Fruit fly (Drosophila melanogaster) whole organism, embryonic: ENCODE data around the gene Vha36-3.
A peak's percentile ranks its signal among the peaks of the same experiment; 100 is the strongest.

Source experiments
- Atf3 ChIP-seq: fragments of 200-800 bp; sonication (Bioruptor generic); optimal IDR thresholded peaks from 3 replicates; lab custom pipeline; 2016; ENCODE audit warnings: missing biosample characterization, missing genetic modification characterization
- CG10267 ChIP-seq: fragments of 200-800 bp; sonication (Bioruptor generic); optimal IDR thresholded peaks from 2 replicates; lab custom pipeline; 2018; ENCODE audit warnings: missing biosample characterization, mild to moderate bottlenecking, missing genetic modification characterization, moderate library complexity
- CG10431 ChIP-seq: fragments of 200-800 bp; sonication (Bioruptor generic); optimal IDR thresholded peaks from 3 replicates; lab custom pipeline; 2018; ENCODE audit warnings: missing biosample characterization, mild to moderate bottlenecking, missing genetic modification characterization
- CG11456 ChIP-seq: fragments of 200-800 bp; sonication (Bioruptor generic); IDR thresholded peaks from 3 replicates; pipeline ENCODE4 v1.3.6; 2022; ENCODE audit warnings: missing biosample characterization, missing genetic modification characterization
- CG12104 ChIP-seq: fragments of 200-800 bp; sonication (Bioruptor generic); optimal IDR thresholded peaks from 3 replicates; lab custom pipeline; 2016; ENCODE audit warnings: missing biosample characterization, missing genetic modification characterization
- CG12391 ChIP-seq: fragments of 200-800 bp; sonication (Bioruptor generic); optimal IDR thresholded peaks from 3 replicates; lab custom pipeline; 2018; ENCODE audit warnings: missing biosample characterization, mild to moderate bottlenecking, missing genetic modification characterization, moderate library complexity
- CG12659 ChIP-seq: fragments of 200-800 bp; sonication (Bioruptor generic); optimal IDR thresholded peaks from 3 replicates; lab custom pipeline; 2017; ENCODE audit warnings: mild to moderate bottlenecking, missing biosample characterization, missing genetic modification reagents, missing genetic modification characterization
- CG12744 ChIP-seq: fragments of 200-800 bp; sonication (Bioruptor generic); optimal IDR thresholded peaks from 2 replicates; lab custom pipeline; 2016; ENCODE audit warnings: missing biosample characterization, missing genetic modification characterization
- CG1529 ChIP-seq: fragments of 200-800 bp; sonication (Bioruptor generic); optimal IDR thresholded peaks from 3 replicates; lab custom pipeline; 2018; ENCODE audit warnings: missing biosample characterization, missing genetic modification characterization
- CG16813 ChIP-seq: fragments of 200-800 bp; sonication (Bioruptor generic); IDR thresholded peaks from 3 replicates; pipeline ENCODE4 v1.3.6; 2022; ENCODE audit warnings: missing biosample characterization, missing genetic modification characterization; ENCODE audit not compliant: partially characterized antibody
- CG1832 ChIP-seq: fragments of 200-800 bp; sonication (Bioruptor generic); optimal IDR thresholded peaks from 2 replicates; lab custom pipeline; 2017; ENCODE audit warnings: missing biosample characterization, mild to moderate bottlenecking, missing genetic modification characterization, inconsistent platforms
- CG18619 ChIP-seq: fragments of 200-800 bp; sonication (Bioruptor generic); optimal IDR thresholded peaks from 3 replicates; lab custom pipeline; 2017; ENCODE audit warnings: missing biosample characterization, mild to moderate bottlenecking, missing genetic modification characterization
- CG32772 ChIP-seq: fragments of 200-800 bp; sonication (Bioruptor generic); IDR thresholded peaks from 2 replicates; pipeline ENCODE4 v1.3.6; 2022; ENCODE audit warnings: missing biosample characterization, missing genetic modification characterization
- CG33213 ChIP-seq: fragments of 200-800 bp; sonication (Bioruptor generic); optimal IDR thresholded peaks from 3 replicates; lab custom pipeline; 2016; ENCODE audit warnings: missing biosample characterization, missing genetic modification characterization
- CG4730 ChIP-seq: fragments of 200-800 bp; sonication (Bioruptor generic); IDR thresholded peaks from 2 replicates; pipeline ENCODE4 v1.3.6; 2022; ENCODE audit warnings: missing biosample characterization, missing genetic modification characterization
- CG6272 ChIP-seq: fragments of 200-800 bp; sonication (Bioruptor generic); IDR thresholded peaks from 2 replicates; pipeline ENCODE4 v1.3.6; 2022; ENCODE audit warnings: missing biosample characterization, missing genetic modification characterization
- CG6689 ChIP-seq: fragments of 200-800 bp; sonication (Bioruptor generic); IDR thresholded peaks from 2 replicates; pipeline ENCODE4 v1.3.6; 2022; ENCODE audit warnings: missing biosample characterization, missing genetic modification characterization
- CG7928 ChIP-seq: fragments of 200-800 bp; sonication (Bioruptor generic); optimal IDR thresholded peaks from 2 replicates; lab custom pipeline; 2017; ENCODE audit warnings: missing biosample characterization, mild to moderate bottlenecking, missing genetic modification characterization
- CG8944 ChIP-seq: fragments of 200-800 bp; sonication (Bioruptor generic); optimal IDR thresholded peaks from 3 replicates; lab custom pipeline; 2016; ENCODE audit warnings: missing biosample characterization, missing genetic modification characterization
- CG9876 ChIP-seq: fragments of 200-800 bp; sonication (Bioruptor generic); optimal IDR thresholded peaks from 2 replicates; lab custom pipeline; 2016; ENCODE audit warnings: missing biosample characterization, missing genetic modification characterization
- CG9932 ChIP-seq: fragments of 200-800 bp; sonication (Bioruptor generic); IDR thresholded peaks from 2 replicates; pipeline ENCODE4 v1.3.6; 2022; ENCODE audit warnings: missing biosample characterization, missing genetic modification characterization
- Doc3 ChIP-seq: fragments of 200-800 bp; sonication (Bioruptor generic); IDR thresholded peaks from 3 replicates; pipeline ENCODE4 v1.3.6; 2022; ENCODE audit warnings: missing biosample characterization, missing genetic modification characterization; ENCODE audit not compliant: partially characterized antibody
- ERR ChIP-seq: fragments of 200-800 bp; sonication (Bioruptor generic); optimal IDR thresholded peaks from 2 replicates; lab custom pipeline; 2016; ENCODE audit warnings: missing biosample characterization, missing genetic modification characterization
- Gug ChIP-seq: fragments of 200-800 bp; sonication (Bioruptor generic); IDR thresholded peaks from 4 replicates; pipeline ENCODE4 v1.3.6; 2022; ENCODE audit warnings: missing biosample characterization, missing genetic modification characterization
- HmgZ ChIP-seq: fragments of 200-800 bp; sonication (Bioruptor generic); optimal IDR thresholded peaks from 2 replicates; lab custom pipeline; 2018; ENCODE audit warnings: missing biosample characterization, mild to moderate bottlenecking, missing genetic modification characterization
- Jarid2 ChIP-seq: fragments of 200-800 bp; sonication (Bioruptor generic); optimal IDR thresholded peaks from 3 replicates; lab custom pipeline; 2017; ENCODE audit warnings: mild to moderate bottlenecking, missing biosample characterization, missing genetic modification reagents, missing genetic modification characterization
- MBD-R2 ChIP-seq: fragments of 200-800 bp; sonication (Bioruptor generic); IDR thresholded peaks from 2 replicates; pipeline ENCODE4 v1.3.6; 2022; ENCODE audit warnings: missing biosample characterization, missing genetic modification characterization
- MESR4 ChIP-seq: fragments of 200-800 bp; sonication (Bioruptor generic); optimal IDR thresholded peaks from 2 replicates; lab custom pipeline; 2018; ENCODE audit warnings: missing biosample characterization, mild to moderate bottlenecking, missing genetic modification characterization, moderate library complexity
- Max ChIP-seq: fragments of 200-800 bp; sonication (Bioruptor generic); optimal IDR thresholded peaks from 2 replicates; lab custom pipeline; 2016; ENCODE audit warnings: missing biosample characterization, mild to moderate bottlenecking, missing genetic modification characterization
- Myb ChIP-seq: fragments of 200-800 bp; sonication (Bioruptor generic); optimal IDR thresholded peaks from 2 replicates; lab custom pipeline; 2016; ENCODE audit warnings: missing biosample characterization, missing genetic modification characterization
- Nf-YC ChIP-seq: fragments of 200-800 bp; optimal IDR thresholded peaks from 3 replicates; lab custom pipeline; 2019; ENCODE audit warnings: missing biosample characterization, mild to moderate bottlenecking, missing genetic modification characterization, moderate library complexity
- NfI ChIP-seq: fragments of 200-800 bp; sonication (Bioruptor generic); optimal IDR thresholded peaks from 3 replicates; lab custom pipeline; 2018; ENCODE audit warnings: missing biosample characterization, mild to moderate bottlenecking, missing genetic modification characterization, moderate library complexity
- ab ChIP-seq: fragments of 200-800 bp; sonication (Bioruptor generic); optimal IDR thresholded peaks from 2 replicates; lab custom pipeline; 2016; ENCODE audit warnings: missing biosample characterization, missing genetic modification characterization
- ash1 ChIP-seq: fragments of 200-800 bp; sonication (Bioruptor generic); optimal IDR thresholded peaks from 2 replicates; lab custom pipeline; 2018; ENCODE audit warnings: missing biosample characterization, mild to moderate bottlenecking, missing genetic modification characterization
- bbx ChIP-seq: fragments of 200-800 bp; sonication (Bioruptor generic); IDR thresholded peaks from 2 replicates; pipeline ENCODE4 v1.3.6; 2022; ENCODE audit warnings: missing biosample characterization, missing genetic modification characterization; ENCODE audit not compliant: partially characterized antibody
- chif ChIP-seq, 2 experiments: fragments of 200-800 bp; sonication (Bioruptor generic); optimal IDR thresholded peaks; 3 replicates each; lab custom pipeline; 2016; ENCODE audit warnings: missing biosample characterization in 2 of 2, missing genetic modification characterization in 2 of 2
- dimm ChIP-seq: fragments of 200-800 bp; sonication (Bioruptor generic); IDR thresholded peaks from 2 replicates; pipeline ENCODE4 v1.3.6; 2022; ENCODE audit warnings: missing biosample characterization, missing genetic modification characterization
- fu2 ChIP-seq: fragments of 200-800 bp; sonication (Bioruptor generic); optimal IDR thresholded peaks from 2 replicates; lab custom pipeline; 2016; ENCODE audit warnings: missing biosample characterization, missing genetic modification characterization
- gcm2 ChIP-seq: fragments of 200-800 bp; sonication (Bioruptor generic); optimal IDR thresholded peaks from 2 replicates; lab custom pipeline; 2016; ENCODE audit warnings: missing biosample characterization, missing genetic modification characterization
- h ChIP-seq: fragments of >200 bp; optimal IDR thresholded peaks from 2 replicates; lab custom pipeline; 2017
- hbn ChIP-seq: fragments of 200-800 bp; sonication (Bioruptor generic); IDR thresholded peaks from 2 replicates; pipeline ENCODE4 v1.3.6; 2022; ENCODE audit warnings: missing biosample characterization, missing genetic modification characterization; ENCODE audit not compliant: partially characterized antibody
- maf-S ChIP-seq: fragments of 200-800 bp; sonication (Bioruptor generic); optimal IDR thresholded peaks from 2 replicates; lab custom pipeline; 2016; ENCODE audit warnings: missing biosample characterization, missing genetic modification characterization
- pan ChIP-seq, 4 experiments: fragments of >200 bp in 3 of 4; fragments of 200-800 bp in 1 of 4; sonication (Bioruptor generic) in 1 of 4; optimal IDR thresholded peaks in 3 of 4; IDR thresholded peaks in 1 of 4; 2 replicates each; pipeline versions ENCODE4 v1.3.6 to Lab custom; 2017 to 2022; ENCODE audit warnings: missing biosample characterization in 2 of 4, missing genetic modification characterization in 2 of 4, mixed read lengths in 1 of 4
- pzg ChIP-seq: fragments of 200-800 bp; sonication (Bioruptor generic); optimal IDR thresholded peaks from 3 replicates; lab custom pipeline; 2018; ENCODE audit warnings: missing biosample characterization, mild to moderate bottlenecking, missing genetic modification characterization, moderate library complexity
- sens ChIP-seq: fragments of 200-800 bp; sonication (Bioruptor generic); peaks from one replicate; lab custom pipeline; 2016; ENCODE audit warnings: missing biosample characterization, missing genetic modification characterization
- shn ChIP-seq: fragments of 200-800 bp; sonication (Bioruptor generic); optimal IDR thresholded peaks from 3 replicates; lab custom pipeline; 2016; ENCODE audit warnings: missing biosample characterization, missing genetic modification characterization
- sqz ChIP-seq: fragments of 200-800 bp; sonication (Bioruptor generic); optimal IDR thresholded peaks from 3 replicates; lab custom pipeline; 2018; ENCODE audit warnings: missing biosample characterization, mild to moderate bottlenecking, missing genetic modification characterization
- tna ChIP-seq: fragments of 200-800 bp; sonication (Bioruptor generic); IDR thresholded peaks from 2 replicates; pipeline ENCODE4 v1.3.6; 2022; ENCODE audit warnings: missing biosample characterization, missing genetic modification characterization; ENCODE audit not compliant: partially characterized antibody
- wek ChIP-seq: fragments of 200-800 bp; sonication (Bioruptor generic); optimal IDR thresholded peaks from 3 replicates; lab custom pipeline; 2018; ENCODE audit warnings: missing biosample characterization, mild to moderate bottlenecking, missing genetic modification characterization, moderate library complexity
- wor ChIP-seq: fragments of 200-800 bp; sonication (Bioruptor generic); IDR thresholded peaks from 2 replicates; pipeline ENCODE4 v1.3.6; 2022; ENCODE audit warnings: missing biosample characterization, missing genetic modification characterization

Vha36-3 gene

dm6 chrX:2603851-2604505 is 23.6 kb upstream of the Vha36-3 start, which contains the start of the genes Klp3A and Zw10:
Gene Klp3A, minus strand, starts transcription at chrX:2604052.
Gene Zw10, plus strand, starts transcription at chrX:2604197.
- TF ChIP-seq hbn (no peak), NfI (peak; percentile 27), Myb (GFP tag; lab: Kevin White, UChicago) (peak; percentile 78), CG10431 (GFP tag; lab: Kevin White, UChicago) (no peak), CG4730 (GFP tag; lab: Robert Waterston, UW) (no peak), MESR4 (peak; percentile 26), Max (GFP tag; lab: Kevin White, UChicago) (no peak), CG16813 (GFP tag; lab: Robert Waterston, UW) (peak; percentile 70), CG9876 (GFP tag; lab: Kevin White, UChicago) (no peak), CG8944 (GFP tag; lab: Kevin White, UChicago) (peak; percentile 2), maf-S (GFP tag; lab: Kevin White, UChicago) (no peak), Gug (peak; percentile 8; the same call in 1 of the 4 replicates), CG7928 (GFP tag; lab: Kevin White, UChicago) (no peak), CG1529 (GFP tag; lab: Kevin White, UChicago) (no peak), CG18619 (GFP tag; lab: Kevin White, UChicago) (no peak), Nf-YC (no peak), shn (GFP tag; lab: Kevin White, UChicago) (peak; percentile 8), bbx (GFP tag; lab: Robert Waterston, UW) (no peak), Doc3 (GFP tag; lab: Robert Waterston, UW) (0 out of 3 replicates have a peak, but pooled peaks have one; percentile 45), sens (peak; percentile 86), CG12391 (tag; lab: Kevin White, UChicago) (no peak), CG12659 (GFP tag; lab: Kevin White, UChicago) (peak; percentile 41), Atf3 (no peak), CG1832 (GFP tag; lab: Kevin White, UChicago) (no peak), ERR (GFP tag; lab: Kevin White, UChicago) (no peak), pan (optimal IDR thresholded peaks at IDR 0.05; lab: Kevin White, UChicago) (no peak), pan (GFP tag; optimal IDR thresholded peaks at IDR 0.05 in 1 of 2, IDR thresholded peaks at IDR 0.05 in 1 of 2) (no peak), wek (GFP tag; lab: Kevin White, UChicago) (no peak), ash1 (GFP tag; lab: Kevin White, UChicago) (no peak), CG6689 (GFP tag; lab: Robert Waterston, UW) (no peak), CG32772 (no peak), CG33213 (GFP tag; lab: Kevin White, UChicago) (no peak), HmgZ (tag; lab: Kevin White, UChicago) (peak; percentile 25), wor (GFP tag; lab: Robert Waterston, UW) (no peak), MBD-R2 (GFP tag; lab: Robert Waterston, UW) (peak; percentile 65), fu2 (no peak), CG9932 (peak; percentile 43; the same call in 1 of the 2 replicates), CG11456 (GFP tag; lab: Robert Waterston, UW) (0 out of 3 replicates have a peak, but pooled peaks have one; percentile 14), h (no peak), pzg (peak; percentile 35), Jarid2 (GFP tag; lab: Kevin White, UChicago) (no peak), dimm (GFP tag; lab: Robert Waterston, UW) (no peak), CG12744 (GFP tag; lab: Kevin White, UChicago) (no peak), sqz (GFP tag; lab: Kevin White, UChicago) (no peak), tna (peak; percentile 79), CG10267 (tag; lab: Kevin White, UChicago) (peak; percentile 33), gcm2 (no peak), chif (GFP tag; optimal IDR thresholded peaks at IDR 0.05; lab: Kevin White, UChicago) (peak in 1 of 2 experiments; percentile 1), CG6272 (peak; percentile 26; the same call in 1 of the 2 replicates), CG12104 (GFP tag; lab: Kevin White, UChicago) (no peak), ab (GFP tag; lab: Kevin White, UChicago) (no peak)
